Fruit fly (Drosophila melanogaster): ENCODE measurements around the gene CG18598.

Gene CG18598

DNA sequence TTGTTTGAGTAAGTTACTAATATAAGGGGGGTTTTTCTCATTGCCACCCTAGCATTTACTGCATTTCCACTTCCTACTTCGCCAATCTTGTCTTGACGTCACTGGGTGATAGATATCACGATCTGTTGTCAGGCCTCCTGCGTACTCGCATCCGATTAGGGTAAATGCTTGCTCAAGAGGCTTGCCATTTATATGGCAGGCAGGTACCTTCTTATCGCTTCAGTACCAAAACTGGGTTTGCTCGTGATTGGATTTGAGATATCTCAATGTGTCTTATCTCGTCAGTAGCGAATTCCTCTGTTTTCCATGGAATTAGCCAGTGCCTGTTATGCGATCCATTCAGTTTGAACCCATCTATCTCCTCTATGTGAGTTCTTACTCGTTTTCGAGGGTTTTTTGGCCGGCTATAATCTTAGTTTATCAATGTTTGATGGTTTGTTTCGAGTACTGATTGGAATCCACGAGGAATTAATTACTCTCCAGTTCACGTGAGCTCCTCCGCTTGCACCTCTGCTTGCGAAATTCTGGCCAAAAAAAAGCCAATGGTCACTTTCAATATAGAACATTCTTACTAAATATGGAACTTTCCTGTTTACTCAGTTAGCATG, 30.1 kb downstream of the CG18598 start:
- TF ChIP-seq Myc (optimal IDR thresholded peaks at IDR 0.05) (no peak), insv (optimal IDR thresholded peaks at IDR 0.05) (no peak), Sin3A (optimal IDR thresholded peaks at IDR 0.05) (no peak), psq (optimal IDR thresholded peaks at IDR 0.05) (no peak), h (optimal IDR thresholded peaks at IDR 0.05) (no peak)

DNA sequence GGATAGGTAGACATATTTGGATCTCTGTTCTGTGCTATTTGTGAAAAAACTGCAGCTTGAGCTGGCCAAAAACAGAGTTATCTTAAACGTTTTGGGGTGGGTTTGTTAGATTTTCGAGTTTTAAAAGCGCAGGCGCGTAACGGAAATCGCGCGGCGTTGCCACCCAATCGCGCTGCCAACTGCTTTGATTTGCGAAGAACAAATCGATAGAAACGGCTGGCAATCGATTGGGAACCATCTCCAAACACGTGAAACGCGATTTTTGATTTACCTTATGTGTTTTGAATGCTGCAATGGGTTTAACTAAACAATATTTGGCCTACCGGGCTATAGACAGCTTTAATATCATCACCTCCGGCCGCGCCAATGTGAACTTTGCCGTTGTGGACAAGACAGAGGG, 32.5 kb downstream of the CG18598 start, which contains the start of the genes CG14312 and CG8064:
CG14312 (minus strand) TSS at position 88 of the 400 bp plus-strand sequence.
CG8064 (plus strand) TSS at position 220 of the 400 bp plus-strand sequence.
- no peak for TF ChIP-seq h (optimal IDR thresholded peaks at IDR 0.05)
- no peak for TF ChIP-seq psq (optimal IDR thresholded peaks at IDR 0.05)
- no peak for TF ChIP-seq Myc (optimal IDR thresholded peaks at IDR 0.05)
- no peak for TF ChIP-seq ttk (optimal IDR thresholded peaks at IDR 0.05)
- TF ChIP-seq insv (optimal IDR thresholded peaks at IDR 0.05), result no peak
- TF ChIP-seq Sin3A (optimal IDR thresholded peaks at IDR 0.05), result no peak

DNA sequence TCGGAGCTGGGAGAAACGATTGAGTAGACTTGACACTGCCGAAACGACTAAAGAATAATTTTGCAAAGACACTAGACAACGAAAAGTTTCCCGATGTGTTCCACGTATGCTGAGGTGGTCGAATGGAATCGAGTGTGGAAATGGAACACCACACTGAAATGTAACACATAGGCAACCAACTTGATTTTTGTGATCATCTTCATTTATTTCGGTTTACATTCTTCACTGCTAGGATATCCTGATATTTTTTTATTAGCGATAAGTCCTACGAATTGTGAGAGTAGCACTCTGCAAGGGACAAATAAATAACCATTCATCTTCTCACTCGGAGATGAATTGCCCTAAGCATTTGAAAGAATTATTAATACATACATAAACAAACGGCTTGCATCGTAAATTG, 37.8 kb downstream of the CG18598 start, which contains the start of gene CG7131:
CG7131 (minus strand) TSS at position 101 of the 400 bp plus-strand sequence.
- TF ChIP-seq psq (optimal IDR thresholded peaks at IDR 0.05), result no peak
- TF ChIP-seq Sin3A (optimal IDR thresholded peaks at IDR 0.05), result no peak
- no peak for TF ChIP-seq Myc (optimal IDR thresholded peaks at IDR 0.05)
- TF ChIP-seq h (optimal IDR thresholded peaks at IDR 0.05), result no peak
- no peak for TF ChIP-seq ttk (optimal IDR thresholded peaks at IDR 0.05)
- no peak for TF ChIP-seq insv (optimal IDR thresholded peaks at IDR 0.05)

DNA sequence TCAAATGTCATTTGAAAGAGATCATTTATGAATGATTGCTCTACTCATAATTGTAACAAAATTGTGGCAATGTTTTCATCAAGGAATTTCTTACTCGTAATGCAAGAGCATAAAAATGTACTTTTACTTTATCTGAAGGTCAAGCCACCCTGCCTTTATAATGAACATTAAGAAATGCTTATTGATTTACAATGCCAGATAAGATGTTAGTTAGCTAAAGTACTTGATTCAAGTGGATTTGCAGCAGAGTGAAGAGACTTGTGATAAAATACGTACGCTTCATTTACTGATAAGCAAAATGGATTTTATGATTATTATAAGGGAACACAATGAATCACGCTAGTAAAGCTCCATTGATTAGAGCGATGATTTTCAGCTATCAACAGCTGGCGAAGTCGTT, 40.9 kb downstream of the CG18598 start:
- no peak for TF ChIP-seq Sin3A (optimal IDR thresholded peaks at IDR 0.05)

DNA sequence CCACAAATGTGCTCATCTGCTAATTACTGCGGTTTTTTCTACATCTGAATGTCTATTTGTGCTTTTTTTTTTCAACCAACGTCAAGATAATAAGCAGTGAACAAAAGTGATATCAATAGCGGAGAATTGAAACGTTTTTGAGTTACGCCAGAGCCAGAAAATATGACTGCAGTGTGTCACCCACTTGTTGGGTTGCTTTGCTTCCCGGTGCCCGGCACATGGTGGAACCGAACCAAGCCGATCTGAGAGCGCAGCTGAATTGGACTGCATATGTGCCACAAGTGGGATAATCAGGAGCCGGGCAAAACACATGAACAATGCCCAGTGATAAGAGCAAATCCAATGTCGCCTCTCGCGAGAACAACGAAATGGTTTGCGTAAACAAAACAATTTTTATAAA, 41.5 kb downstream of the CG18598 start:
- TF ChIP-seq insv (optimal IDR thresholded peaks at IDR 0.05), result no peak
- no peak for TF ChIP-seq psq (optimal IDR thresholded peaks at IDR 0.05)
- no peak for TF ChIP-seq h (optimal IDR thresholded peaks at IDR 0.05)
- no peak for TF ChIP-seq Sin3A (optimal IDR thresholded peaks at IDR 0.05)
- no peak for TF ChIP-seq ttk (optimal IDR thresholded peaks at IDR 0.05)

DNA sequence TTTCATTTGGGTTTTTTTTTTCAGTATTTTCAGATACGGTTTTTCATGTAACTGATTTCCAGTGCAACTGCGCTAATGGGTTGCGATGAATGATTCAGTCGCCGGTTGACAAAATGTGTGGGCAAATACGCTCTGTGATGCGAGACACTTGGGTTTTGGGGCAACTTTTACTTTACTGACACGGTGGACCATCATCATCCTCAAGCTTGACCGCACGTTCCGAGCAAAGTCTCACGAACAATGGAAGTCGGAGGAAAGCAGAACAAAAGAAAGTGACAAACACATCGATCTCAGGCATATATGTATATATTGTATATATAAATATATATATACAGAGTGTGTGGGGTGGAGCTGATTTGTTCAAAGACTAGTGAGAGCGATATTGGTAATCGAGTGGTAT, 43.6 kb downstream of the CG18598 start:
- TF ChIP-seq insv (optimal IDR thresholded peaks at IDR 0.05), result no peak
- no peak for TF ChIP-seq ttk (optimal IDR thresholded peaks at IDR 0.05)
- no peak for TF ChIP-seq Myc (optimal IDR thresholded peaks at IDR 0.05)
- TF ChIP-seq h (optimal IDR thresholded peaks at IDR 0.05), result no peak

DNA sequence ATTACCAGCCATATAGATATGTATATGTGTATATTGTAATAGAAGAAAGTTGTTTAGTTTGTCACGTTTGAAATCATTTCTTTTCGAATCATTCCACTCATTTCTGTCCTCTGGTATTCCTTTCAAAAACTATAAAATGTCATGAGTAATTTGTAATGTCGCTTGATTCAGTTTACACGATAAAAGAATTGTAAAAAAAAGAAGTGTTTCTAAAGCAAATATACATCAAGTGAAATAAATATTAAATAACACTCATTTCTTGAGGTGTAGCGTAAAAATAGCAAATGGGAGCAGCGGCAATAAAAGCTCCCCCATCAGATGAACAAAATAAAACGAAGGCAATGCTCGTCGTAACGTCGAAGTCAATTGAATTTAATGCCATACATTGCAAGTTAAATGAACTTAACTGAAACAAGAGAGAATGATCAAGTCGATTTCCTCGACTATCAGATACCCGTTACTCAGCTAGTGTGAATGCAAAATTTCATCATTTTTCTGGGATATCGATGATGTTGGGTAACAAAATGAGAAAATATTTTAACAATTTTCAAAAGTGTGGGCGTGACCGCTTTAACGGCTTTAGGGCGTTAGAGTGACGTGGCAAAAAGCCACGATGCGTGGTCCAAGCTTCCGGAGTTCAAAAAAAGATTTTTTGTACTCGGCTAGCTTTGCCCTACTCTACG, 44.5 kb downstream of the CG18598 start:
- TF ChIP-seq insv (optimal IDR thresholded peaks at IDR 0.05) (no peak), psq (optimal IDR thresholded peaks at IDR 0.05) (no peak), ttk (optimal IDR thresholded peaks at IDR 0.05) (no peak), h (optimal IDR thresholded peaks at IDR 0.05) (no peak), Myc (optimal IDR thresholded peaks at IDR 0.05) (no peak), Sin3A (optimal IDR thresholded peaks at IDR 0.05) (no peak)

DNA sequence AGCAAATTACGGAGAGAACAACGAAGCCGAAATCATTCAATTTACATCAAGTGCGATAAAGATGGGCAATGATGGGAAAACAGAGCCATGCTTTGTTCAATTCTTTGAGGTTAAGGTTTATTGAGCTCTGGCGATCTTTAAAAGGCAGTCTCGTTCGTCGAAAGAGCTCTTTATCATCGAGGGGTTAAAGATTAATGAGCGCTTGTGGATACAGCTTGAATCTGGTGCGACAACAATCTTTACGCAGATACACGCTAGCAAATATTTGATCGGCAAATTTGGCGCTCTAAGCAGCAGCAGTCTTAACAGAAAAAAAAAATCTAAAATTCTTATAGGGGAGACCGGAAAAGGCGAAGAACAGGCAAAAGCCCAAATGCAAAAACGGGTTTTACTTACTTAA, 45.2 kb downstream of the CG18598 start:
- TF ChIP-seq h (optimal IDR thresholded peaks at IDR 0.05), result no peak
- TF ChIP-seq Sin3A (optimal IDR thresholded peaks at IDR 0.05), result no peak
- no peak for TF ChIP-seq psq (optimal IDR thresholded peaks at IDR 0.05)
- TF ChIP-seq ttk (optimal IDR thresholded peaks at IDR 0.05), result no peak
- TF ChIP-seq Myc (optimal IDR thresholded peaks at IDR 0.05), result no peak
- no peak for TF ChIP-seq insv (optimal IDR thresholded peaks at IDR 0.05)

DNA sequence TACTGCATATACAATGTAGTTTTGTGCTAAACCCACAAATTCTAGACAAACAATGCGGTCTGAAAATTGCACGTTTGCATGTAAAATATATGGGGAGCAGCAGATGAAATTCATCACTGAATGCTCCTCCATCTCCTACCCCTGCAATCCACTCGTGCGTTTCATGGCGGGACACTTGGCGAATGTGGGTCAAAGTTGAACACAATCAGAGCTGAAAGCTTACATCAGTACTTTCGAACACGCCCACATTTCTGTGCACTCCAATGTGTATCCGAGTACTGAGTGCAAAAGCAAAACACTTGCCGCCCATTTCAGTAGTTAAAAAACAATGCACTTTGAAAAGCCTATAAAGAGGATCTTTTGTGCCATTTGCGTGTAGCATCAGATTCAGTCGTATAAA, 45.8 kb downstream of the CG18598 start:
- TF ChIP-seq insv (optimal IDR thresholded peaks at IDR 0.05) (no peak), ttk (optimal IDR thresholded peaks at IDR 0.05) (no peak), Sin3A (optimal IDR thresholded peaks at IDR 0.05) (no peak), Myc (optimal IDR thresholded peaks at IDR 0.05) (no peak), psq (optimal IDR thresholded peaks at IDR 0.05) (no peak), h (optimal IDR thresholded peaks at IDR 0.05) (no peak)

DNA sequence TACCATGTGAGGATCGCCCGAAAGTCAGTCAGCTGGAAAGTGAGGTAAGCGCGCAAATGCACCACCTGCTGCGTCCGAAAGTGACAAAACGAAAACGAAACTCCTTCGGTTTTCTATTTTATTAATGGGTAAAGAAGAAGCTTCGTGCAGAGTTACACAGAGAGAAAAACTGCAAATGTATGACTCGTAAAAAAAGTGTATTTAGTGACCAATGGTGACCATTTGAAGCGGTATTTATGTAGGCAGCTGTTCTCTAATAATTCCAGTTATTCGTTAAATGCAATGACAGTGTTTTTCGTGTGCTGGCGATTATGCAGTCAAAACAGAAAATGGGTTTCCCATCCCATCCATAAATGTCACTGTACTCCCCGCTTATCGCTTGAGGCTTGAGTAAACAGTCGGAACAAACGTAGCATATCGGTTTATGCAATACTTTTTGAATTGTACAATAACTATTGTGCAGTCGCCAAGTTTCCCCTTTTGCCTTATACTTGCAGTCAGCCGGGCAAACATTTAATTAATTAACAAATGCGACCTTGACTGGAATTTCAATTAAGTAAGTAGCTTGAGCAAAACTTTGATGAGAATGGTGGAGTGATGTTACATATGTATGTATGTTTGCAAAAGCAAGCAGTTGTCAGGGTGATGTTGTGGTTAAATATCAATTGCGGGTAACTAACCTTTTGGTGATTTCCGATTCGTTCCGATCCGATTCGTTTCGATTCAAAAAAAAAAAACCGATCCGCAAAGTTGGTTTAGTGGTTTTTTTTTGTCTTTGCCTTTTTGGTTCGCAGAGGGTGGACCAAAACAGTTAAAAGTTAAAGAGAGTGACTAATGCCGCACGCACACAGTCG, 46.8 kb downstream of the CG18598 start:
- TF ChIP-seq Sin3A (optimal IDR thresholded peaks at IDR 0.05) (no peak), Myc (optimal IDR thresholded peaks at IDR 0.05) (no peak), h (optimal IDR thresholded peaks at IDR 0.05) (no peak), ttk (optimal IDR thresholded peaks at IDR 0.05) (no peak), psq (optimal IDR thresholded peaks at IDR 0.05) (no peak), insv (optimal IDR thresholded peaks at IDR 0.05) (no peak)

DNA sequence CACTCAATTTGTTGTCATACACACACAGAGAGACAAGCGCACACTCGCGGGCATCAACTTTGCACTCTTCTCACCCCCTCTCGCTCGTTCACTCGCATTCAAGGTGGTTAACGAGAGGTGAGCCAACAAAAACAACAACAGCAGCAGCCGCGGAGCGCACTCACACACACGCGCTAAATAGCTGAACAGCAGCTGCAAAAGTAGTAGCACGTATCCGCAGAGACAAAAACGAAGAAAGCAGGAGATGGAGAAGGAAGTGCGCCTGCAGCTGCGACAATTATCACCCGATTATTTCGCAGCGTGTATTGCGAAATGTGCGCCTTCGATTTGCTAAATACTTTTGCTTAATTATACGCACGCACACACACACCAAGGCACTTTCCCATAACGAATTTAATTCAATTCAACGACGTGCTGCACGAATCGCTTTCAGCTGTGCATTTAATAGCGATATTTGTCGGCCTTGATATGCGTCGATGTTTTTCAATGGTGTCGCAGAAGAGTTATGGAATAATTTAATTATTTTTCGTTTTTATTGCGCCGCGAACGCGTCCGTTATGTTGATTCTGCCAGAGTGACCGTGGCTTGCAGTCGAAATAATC, 47.5 kb downstream of the CG18598 start:
- TF ChIP-seq insv (optimal IDR thresholded peaks at IDR 0.05) (no peak), Sin3A (optimal IDR thresholded peaks at IDR 0.05) (no peak), ttk (optimal IDR thresholded peaks at IDR 0.05) (no peak), h (optimal IDR thresholded peaks at IDR 0.05) (no peak)

DNA sequence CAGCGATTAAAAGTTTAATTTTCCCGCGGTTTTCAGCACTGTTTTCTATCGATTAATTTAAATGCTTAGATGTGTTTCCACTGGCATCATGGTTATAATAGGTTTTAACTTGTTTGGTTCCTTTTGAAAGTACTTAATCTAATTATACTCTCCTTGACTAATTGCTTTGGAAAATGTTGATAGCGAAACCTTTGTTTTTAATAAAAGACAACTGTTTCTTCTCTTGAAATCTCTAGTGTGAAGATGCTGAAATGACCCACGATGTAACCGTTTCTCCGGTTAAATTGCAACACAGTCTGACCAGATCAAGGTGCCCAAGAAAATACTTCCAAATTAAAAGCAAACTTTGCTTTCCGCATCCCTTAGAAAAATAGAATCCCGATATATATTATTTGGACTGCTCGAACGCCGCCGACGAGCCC, 48.0 kb downstream of the CG18598 start, which contains the start of gene Dlc90F:
Dlc90F (plus strand) TSS at position 330 of the 422 bp plus-strand sequence.
- no peak for TF ChIP-seq Sin3A (optimal IDR thresholded peaks at IDR 0.05)
